Worm (Caenorhabditis elegans): ENCODE results near the gene T08G5.1.

T08G5.1 gene

DNA sequence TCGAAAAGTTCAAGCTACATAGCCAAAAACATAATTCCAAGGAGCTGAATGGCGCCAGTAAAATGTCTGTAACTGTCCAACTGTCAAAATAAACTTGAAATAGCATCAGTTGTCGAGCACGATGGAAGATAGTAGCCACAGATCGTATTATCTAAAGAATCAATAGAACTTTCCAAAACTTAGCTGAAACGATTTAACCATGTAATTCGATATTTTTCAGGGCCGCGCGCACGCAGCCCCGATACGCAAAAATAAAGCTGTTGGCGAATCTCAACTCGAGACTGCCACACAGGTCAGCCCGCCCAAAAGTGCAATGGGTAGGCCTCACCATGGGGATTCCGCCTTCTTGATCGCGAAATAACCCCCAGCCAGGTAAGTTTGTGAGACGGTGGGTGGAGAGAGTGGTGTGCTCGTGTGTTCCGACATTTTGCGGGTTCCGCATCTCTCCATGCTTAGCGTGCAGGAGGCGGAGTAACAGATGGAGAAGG is 9.7 kb downstream of the T08G5.1 start (continued):
- TF ChIP-seq ceh-27 (GFP tag; optimal IDR thresholded peaks at IDR 0.05) (peak; percentile 28), sdz-38 (tag; optimal IDR thresholded peaks at IDR 0.05) (no peak), ztf-18 (tag; optimal IDR thresholded peaks at IDR 0.05) (peak; percentile 52), Y56A3A.18 (GFP tag; IDR thresholded peaks at IDR 0.05) (0 out of 2 replicates have a peak, but pooled peaks have one; percentile 78), ceh-79 (tag; optimal IDR thresholded peaks at IDR 0.05) (no peak), snpc-1.1 (tag; optimal IDR thresholded peaks at IDR 0.05; ENCODE audit: insufficient read depth) (peak; percentile 92), rec-8 (tag; optimal IDR thresholded peaks at IDR 0.05) (peak; percentile 3 to 44), snpc-1.3 (tag; optimal IDR thresholded peaks at IDR 0.05; ENCODE audit: insufficient read depth) (peak; percentile 22), egrh-3 (GFP tag; IDR thresholded peaks at IDR 0.05) (peak; percentile 73), madf-6 (GFP tag; IDR thresholded peaks at IDR 0.05) (peak; percentile 81), Y53F4B.3 (GFP tag; IDR thresholded peaks at IDR 0.05) (peak; percentile 57), F22D6.2 (tag; optimal IDR thresholded peaks at IDR 0.05) (peak; percentile 12), lin-54 (GFP tag; optimal IDR thresholded peaks at IDR 0.05) (peak; percentile 61), F57C9.4 (tag; optimal IDR thresholded peaks at IDR 0.05) (no peak), pha-4 (tag; optimal IDR thresholded peaks at IDR 0.05) (no peak), nhr-179 (tag; optimal IDR thresholded peaks at IDR 0.05) (peak; percentile 55), pbrm-1 (GFP tag; IDR thresholded peaks at IDR 0.05) (peak; percentile 94), hmg-20 (GFP tag; IDR thresholded peaks at IDR 0.05) (peak; percentile 43; the same call in 1 of the 2 replicates), cebp-1 (GFP tag; IDR thresholded peaks at IDR 0.05) (peak; percentile 43; the same call in 1 of the 2 replicates), cebp-1 (tag; optimal IDR thresholded peaks at IDR 0.05) (no peak), rcor-1 (GFP tag; IDR thresholded peaks at IDR 0.05) (peak; percentile 89), sptf-2 (GFP tag; optimal IDR thresholded peaks at IDR 0.05) (peak; percentile 88), ztf-28 (GFP tag; IDR thresholded peaks at IDR 0.05) (peak; percentile 57; the same call in 1 of the 2 replicates), nfyb-1 (GFP tag; IDR thresholded peaks at IDR 0.05) (no peak), B0261.1 (tag; optimal IDR thresholded peaks at IDR 0.05) (peak; percentile 20), nfya-2 (GFP tag; IDR thresholded peaks at IDR 0.05) (0 out of 2 replicates have a peak, but pooled peaks have one; percentile 17), die-1 (tag; optimal IDR thresholded peaks at IDR 0.05) (no peak), nhr-27 (tag; optimal IDR thresholded peaks at IDR 0.05) (no peak), ztf-25 (GFP tag; IDR thresholded peaks at IDR 0.05) (no peak), hlh-12 (tag; optimal IDR thresholded peaks at IDR 0.05) (no peak), B0336.3 (GFP tag; IDR thresholded peaks at IDR 0.05) (peak; percentile 94), rpc-1 (optimal IDR thresholded peaks at IDR 0.05) (no peak), rpc-1 (tag; optimal IDR thresholded peaks at IDR 0.05) (no peak), tbp1 (GFP tag; optimal IDR thresholded peaks at IDR 0.05) (peak; percentile 77), F57A8.1 (GFP tag; optimal IDR thresholded peaks at IDR 0.05) (no peak), madf-8 (GFP tag; conservative IDR thresholded peaks at IDR 0.05) (peak; percentile 44), F10E7.11 (tag; optimal IDR thresholded peaks at IDR 0.05) (no peak), F23B12.7 (tag; optimal IDR thresholded peaks at IDR 0.05; ENCODE audit: insufficient read depth) (peak; percentile 16), hmg-1.2 (GFP tag; IDR thresholded peaks at IDR 0.05) (peak; percentile 97), dox-1 (GFP tag; IDR thresholded peaks at IDR 0.05) (peak; percentile 96), gei-17 (GFP tag; optimal IDR thresholded peaks at IDR 0.05) (no peak), dpff-1 (tag; optimal IDR thresholded peaks at IDR 0.05) (peak; percentile 75), let-607 (tag; optimal IDR thresholded peaks at IDR 0.05) (peak in 1 of 2 experiments; percentile 15), atf-7 (tag; optimal IDR thresholded peaks at IDR 0.05) (peak; percentile 26), attf-6 (GFP tag; IDR thresholded peaks at IDR 0.05) (peak; percentile 94), mes-4 (tag; optimal IDR thresholded peaks at IDR 0.05) (peak; percentile 6), F49E8.2 (tag; optimal IDR thresholded peaks at IDR 0.05; ENCODE audit: insufficient read depth) (peak; percentile 8), let-526 (GFP tag; IDR thresholded peaks at IDR 0.05) (0 out of 2 replicates have a peak, but pooled peaks have one; percentile 5)
